Fruit fly (Drosophila melanogaster): Measurements from ENCODE around the gene Ndf.
A peak's percentile ranks its signal among the peaks of the same experiment; 100 is the strongest.

The Ndf gene

dm6 chr2L:10009293-10009695 lies 5.7 kb downstream of the Ndf start, which contains the start of gene Trp1 (continued):
- peak; percentile 21 for TF ChIP-seq CG12391 (tag; optimal IDR thresholded peaks at IDR 0.05)
- peak; percentile 69 for TF ChIP-seq row (GFP tag; IDR thresholded peaks at IDR 0.05)
- no peak for TF ChIP-seq sob (GFP tag; IDR thresholded peaks at IDR 0.05)
- TF ChIP-seq CG4328 (GFP tag; optimal IDR thresholded peaks at IDR 0.05): no peak
- TF ChIP-seq sim (GFP tag; IDR thresholded peaks at IDR 0.05): no peak
- no peak for TF ChIP-seq H15 (GFP tag; IDR thresholded peaks at IDR 0.05)
- peak; percentile 73 for TF ChIP-seq YL-1 (GFP tag; optimal IDR thresholded peaks at IDR 0.05)
- no peak for TF ChIP-seq CG14441 (GFP tag; IDR thresholded peaks at IDR 0.05)
- TF ChIP-seq mam (GFP tag; optimal IDR thresholded peaks at IDR 0.05): no peak
- TF ChIP-seq CG4730 (GFP tag; IDR thresholded peaks at IDR 0.05): no peak
- TF ChIP-seq corto (GFP tag; optimal IDR thresholded peaks at IDR 0.05): no peak
- TF ChIP-seq CG9609 (GFP tag; optimal IDR thresholded peaks at IDR 0.05): no peak
- TF ChIP-seq CG17912 (GFP tag; optimal IDR thresholded peaks at IDR 0.05): no peak
- peak; percentile 73 for TF ChIP-seq pzg (GFP tag; optimal IDR thresholded peaks at IDR 0.05)
- peak; percentile 19; the same call in 1 of the 2 replicates for TF ChIP-seq onecut (GFP tag; IDR thresholded peaks at IDR 0.05)
- peak; percentile 91 for TF ChIP-seq CG14860 (GFP tag; IDR thresholded peaks at IDR 0.05; ENCODE audit: partially characterized antibody)
- TF ChIP-seq CG6854 (GFP tag; optimal IDR thresholded peaks at IDR 0.05): no peak
- TF ChIP-seq nerfin-2 (GFP tag; IDR thresholded peaks at IDR 0.05; ENCODE audit: partially characterized antibody): peak; percentile 88
- TF ChIP-seq CG10979 (tag; optimal IDR thresholded peaks at IDR 0.05): no peak
- no peak for TF ChIP-seq CG12219 (GFP tag; optimal IDR thresholded peaks at IDR 0.05)
- TF ChIP-seq sd (tag; optimal IDR thresholded peaks at IDR 0.05): no peak
- TF ChIP-seq Max (GFP tag; optimal IDR thresholded peaks at IDR 0.05): no peak
- TF ChIP-seq Oaz (GFP tag; IDR thresholded peaks at IDR 0.05): no peak
- no peak for TF ChIP-seq CG17328 (GFP tag; IDR thresholded peaks at IDR 0.05)
- peak; percentile 47; the same call in 1 of the 2 replicates for TF ChIP-seq CG9932 (GFP tag; IDR thresholded peaks at IDR 0.05)
- no peak for TF ChIP-seq toy (GFP tag; IDR thresholded peaks at IDR 0.05)
- TF ChIP-seq CG6175 (GFP tag; IDR thresholded peaks at IDR 0.05): no peak
- TF ChIP-seq kay (GFP tag; optimal IDR thresholded peaks at IDR 0.05): no peak
- TF ChIP-seq en (GFP tag; optimal IDR thresholded peaks at IDR 0.05): no peak
- peak; percentile 95 for TF ChIP-seq CG13287 (GFP tag; IDR thresholded peaks at IDR 0.05; ENCODE audit: partially characterized antibody)
- no peak for TF ChIP-seq CG2202 (tag; optimal IDR thresholded peaks at IDR 0.05)
- peak; percentile 49 for TF ChIP-seq trem (tag; optimal IDR thresholded peaks at IDR 0.05)
- TF ChIP-seq zfh1 (GFP tag; IDR thresholded peaks at IDR 0.05): no peak
- TF ChIP-seq fru (optimal IDR thresholded peaks at IDR 0.05): no peak
- no peak for TF ChIP-seq CG33557 (GFP tag; optimal IDR thresholded peaks at IDR 0.05)
- TF ChIP-seq lbe (GFP tag; optimal IDR thresholded peaks at IDR 0.05): peak; percentile 10
- TF ChIP-seq eve (GFP tag; optimal IDR thresholded peaks at IDR 0.05): no peak
- no peak for TF ChIP-seq ham (GFP tag; IDR thresholded peaks at IDR 0.05)
- TF ChIP-seq CG7987 (GFP tag; optimal IDR thresholded peaks at IDR 0.05): no peak
- peak; percentile 87 for TF ChIP-seq HLH4C (GFP tag; IDR thresholded peaks at IDR 0.05; ENCODE audit: partially characterized antibody)
- no peak for TF ChIP-seq Hand (GFP tag; optimal IDR thresholded peaks at IDR 0.05)
- TF ChIP-seq CG12071 (GFP tag; optimal IDR thresholded peaks at IDR 0.05): no peak
- TF ChIP-seq repo (GFP tag; optimal IDR thresholded peaks at IDR 0.05): no peak
- peak; percentile 90; the same call in 2 of the 3 replicates for TF ChIP-seq zen2 (GFP tag; IDR thresholded peaks at IDR 0.05; ENCODE audit: partially characterized antibody)
- TF ChIP-seq Sox102F (GFP tag; optimal IDR thresholded peaks at IDR 0.05): no peak
- TF ChIP-seq CG13296 (GFP tag; optimal IDR thresholded peaks at IDR 0.05): no peak
